Worm (Caenorhabditis elegans) whole organism, midembryonic: Measurements from ENCODE around the gene T09B9.4.

Source experiments
- flt-1 ChIP-seq: fragments of 200-800 bp; sonication (Bioruptor generic); IDR thresholded peaks from 2 replicates; pipeline ENCODE4 v1.3.6; 2022; ENCODE audit warnings: missing genetic modification characterization, missing compliant biosample characterization
- tab-1 ChIP-seq: fragments of 200-800 bp; sonication (Bioruptor generic); IDR thresholded peaks from 2 replicates; pipeline ENCODE4 v1.3.6; 2022; ENCODE audit warnings: missing genetic modification characterization, missing compliant biosample characterization

- TF ChIP-seq tab-1, result no peak
- TF ChIP-seq flt-1 (GFP tag; lab: Robert Waterston, UW), result no peak
Measured at ce11 chrX:9756971-9757370, 17.2 kb downstream of the T09B9.4 start, which contains the start of gene T09B9.1.
